Worm (Caenorhabditis elegans) whole organism, L2 larva: ENCODE results near the gene ZK546.5.
A peak's percentile ranks its signal among the peaks of the same experiment; 100 is the strongest.
"Not testable (repeated sequence)": the region's sequence is repeated elsewhere in the genome, so short reads cannot be mapped to it uniquely, and the experiment has no call there.

Experiments
- C34F6.9 ChIP-seq: fragments of 150-350 bp; optimal IDR thresholded peaks from 2 replicates; lab custom pipeline; 2014; ENCODE audit warnings: missing biosample characterization, missing genetic modification characterization
- F13H6.1 ChIP-seq: sonication (generic microtip); optimal IDR thresholded peaks from 2 replicates; lab custom pipeline; 2016; ENCODE audit warnings: missing genetic modification characterization, missing compliant biosample characterization
- Y55F3AM.14 ChIP-seq: fragments of 200-800 bp; sonication (Bioruptor generic); optimal IDR thresholded peaks from 2 replicates; lab custom pipeline; 2018; ENCODE audit warnings: mild to moderate bottlenecking, missing genetic modification characterization, missing compliant biosample characterization
- alr-1 ChIP-seq: fragments of 150-350 bp; optimal IDR thresholded peaks from 2 replicates; lab custom pipeline; 2014; ENCODE audit warnings: missing biosample characterization, missing genetic modification characterization
- aly-2 ChIP-seq: fragments of 150-350 bp; optimal IDR thresholded peaks from 2 replicates; lab custom pipeline; 2014; ENCODE audit warnings: missing biosample characterization, missing genetic modification characterization
- ama-1 ChIP-seq: fragments of 150-350 bp; optimal IDR thresholded peaks from 2 replicates; lab custom pipeline; 2018; ENCODE audit warnings: inconsistent platforms
- ceh-16 ChIP-seq: fragments of 150-350 bp; optimal IDR thresholded peaks from 2 replicates; lab custom pipeline; 2014; ENCODE audit warnings: missing biosample characterization, missing genetic modification characterization
- crh-2 ChIP-seq: sonication (generic microtip); optimal IDR thresholded peaks from 2 replicates; lab custom pipeline; 2017; ENCODE audit warnings: missing biosample characterization, missing genetic modification characterization
- elt-1 ChIP-seq: fragments of 150-350 bp; optimal IDR thresholded peaks from 2 replicates; lab custom pipeline; 2014; ENCODE audit warnings: missing biosample characterization, missing genetic modification characterization
- elt-3 ChIP-seq: sonication (generic microtip); optimal IDR thresholded peaks from 2 replicates; lab custom pipeline; 2017; ENCODE audit warnings: missing biosample characterization, missing genetic modification characterization
- fos-1 ChIP-seq: fragments of 150-350 bp; optimal IDR thresholded peaks from 2 replicates; lab custom pipeline; 2014; ENCODE audit warnings: missing biosample characterization, missing genetic modification characterization
- gmeb-1 ChIP-seq: fragments of 150-350 bp; optimal IDR thresholded peaks from 2 replicates; lab custom pipeline; 2014; ENCODE audit warnings: missing biosample characterization, missing genetic modification characterization
- lin-11 ChIP-seq: fragments of 150-350 bp; sonication (generic microtip); optimal IDR thresholded peaks from 2 replicates; lab custom pipeline; 2014; ENCODE audit warnings: missing biosample characterization, missing genetic modification characterization, inconsistent platforms, mixed read lengths
- lin-13 ChIP-seq: fragments of 150-350 bp; optimal IDR thresholded peaks from 2 replicates; lab custom pipeline; 2014; ENCODE audit warnings: missing biosample characterization, missing genetic modification reagents, missing genetic modification characterization
- lsy-2 ChIP-seq, 2 experiments: fragments of 150-350 bp in 1 of 2; sonication (generic microtip) in 1 of 2; optimal IDR thresholded peaks; 2 replicates each; lab custom pipeline; 2014 to 2017; ENCODE audit warnings: missing biosample characterization in 2 of 2, missing genetic modification characterization in 2 of 2
- mbf-1 ChIP-seq: sonication (generic microtip); optimal IDR thresholded peaks from 2 replicates; lab custom pipeline; 2017; ENCODE audit warnings: missing biosample characterization, missing genetic modification characterization
- mdl-1 ChIP-seq, 2 experiments: fragments of 150-350 bp in 1 of 2; sonication (generic microtip) in 1 of 2; optimal IDR thresholded peaks; 2 replicates each; lab custom pipeline; 2017; ENCODE audit warnings: missing biosample characterization in 2 of 2, missing genetic modification characterization in 2 of 2
- nhr-12 ChIP-seq: fragments of 150-350 bp; optimal IDR thresholded peaks from 2 replicates; lab custom pipeline; 2014; ENCODE audit warnings: missing biosample characterization, missing genetic modification characterization
- nhr-129 ChIP-seq: fragments of 150-350 bp; optimal IDR thresholded peaks from 2 replicates; lab custom pipeline; 2014; ENCODE audit warnings: missing biosample characterization, missing genetic modification characterization
- nhr-21 ChIP-seq: fragments of 150-350 bp; optimal IDR thresholded peaks from 2 replicates; lab custom pipeline; 2014; ENCODE audit warnings: missing biosample characterization, missing genetic modification characterization
- nhr-23 ChIP-seq: fragments of 150-350 bp; optimal IDR thresholded peaks from 2 replicates; lab custom pipeline; 2014; ENCODE audit warnings: missing biosample characterization, missing genetic modification reagents, missing genetic modification characterization
- nhr-25 ChIP-seq: fragments of 150-350 bp; sonication (generic microtip); optimal IDR thresholded peaks from 3 replicates; lab custom pipeline; 2014; ENCODE audit warnings: missing biosample characterization, missing genetic modification characterization
- nhr-77 ChIP-seq: fragments of 150-350 bp; optimal IDR thresholded peaks from 2 replicates; lab custom pipeline; 2014; ENCODE audit warnings: missing biosample characterization, missing genetic modification characterization
- skn-1 ChIP-seq: sonication (generic microtip); optimal IDR thresholded peaks from 2 replicates; lab custom pipeline; 2017; ENCODE audit warnings: missing biosample characterization, missing genetic modification characterization
- sma-3 ChIP-seq: sonication (generic microtip); optimal IDR thresholded peaks from 2 replicates; lab custom pipeline; 2016; ENCODE audit warnings: missing genetic modification reagents, missing genetic modification characterization, missing compliant biosample characterization
- sma-9 ChIP-seq, 2 experiments: fragments of 150-350 bp in 1 of 2; sonication (generic microtip) in 1 of 2; optimal IDR thresholded peaks; 2 replicates each; lab custom pipeline; 2014 to 2016; ENCODE audit warnings: missing genetic modification characterization in 2 of 2, mild to moderate bottlenecking in 1 of 2, missing biosample characterization in 1 of 2, missing compliant biosample characterization in 1 of 2, missing genetic modification reagents in 1 of 2, moderate library complexity in 1 of 2
- snpc-4 ChIP-seq: fragments of 150-350 bp; optimal IDR thresholded peaks from 2 replicates; lab custom pipeline; 2014; ENCODE audit warnings: missing biosample characterization, missing genetic modification characterization
- unc-39 ChIP-seq: fragments of 150-350 bp; optimal IDR thresholded peaks from 2 replicates; lab custom pipeline; 2014; ENCODE audit warnings: missing biosample characterization, missing genetic modification characterization
- unc-55 ChIP-seq: fragments of 150-350 bp; sonication (generic microtip); optimal IDR thresholded peaks from 3 replicates; lab custom pipeline; 2014; ENCODE audit warnings: missing biosample characterization, missing genetic modification reagents, missing genetic modification characterization
- unc-62 ChIP-seq: fragments of 150-350 bp; optimal IDR thresholded peaks from 2 replicates; lab custom pipeline; 2014; ENCODE audit warnings: missing biosample characterization, missing genetic modification reagents, missing genetic modification characterization
- zag-1 ChIP-seq: fragments of 150-350 bp; optimal IDR thresholded peaks from 2 replicates; lab custom pipeline; 2014; ENCODE audit warnings: missing biosample characterization, missing genetic modification characterization
- ztf-1 ChIP-seq: fragments of 200-800 bp; sonication (Bioruptor generic); conservative IDR thresholded peaks from 2 replicates; pipeline ENCODE4 v1.3.6; 2022; ENCODE audit warnings: missing genetic modification characterization, missing compliant biosample characterization
- ztf-11 ChIP-seq: sonication (generic microtip); optimal IDR thresholded peaks from 2 replicates; lab custom pipeline; 2017; ENCODE audit warnings: missing biosample characterization, missing genetic modification characterization
- ztf-4 ChIP-seq: fragments of 150-350 bp; optimal IDR thresholded peaks from 2 replicates; lab custom pipeline; 2014; ENCODE audit warnings: missing biosample characterization, missing genetic modification characterization

The ZK546.5 gene

DNA sequence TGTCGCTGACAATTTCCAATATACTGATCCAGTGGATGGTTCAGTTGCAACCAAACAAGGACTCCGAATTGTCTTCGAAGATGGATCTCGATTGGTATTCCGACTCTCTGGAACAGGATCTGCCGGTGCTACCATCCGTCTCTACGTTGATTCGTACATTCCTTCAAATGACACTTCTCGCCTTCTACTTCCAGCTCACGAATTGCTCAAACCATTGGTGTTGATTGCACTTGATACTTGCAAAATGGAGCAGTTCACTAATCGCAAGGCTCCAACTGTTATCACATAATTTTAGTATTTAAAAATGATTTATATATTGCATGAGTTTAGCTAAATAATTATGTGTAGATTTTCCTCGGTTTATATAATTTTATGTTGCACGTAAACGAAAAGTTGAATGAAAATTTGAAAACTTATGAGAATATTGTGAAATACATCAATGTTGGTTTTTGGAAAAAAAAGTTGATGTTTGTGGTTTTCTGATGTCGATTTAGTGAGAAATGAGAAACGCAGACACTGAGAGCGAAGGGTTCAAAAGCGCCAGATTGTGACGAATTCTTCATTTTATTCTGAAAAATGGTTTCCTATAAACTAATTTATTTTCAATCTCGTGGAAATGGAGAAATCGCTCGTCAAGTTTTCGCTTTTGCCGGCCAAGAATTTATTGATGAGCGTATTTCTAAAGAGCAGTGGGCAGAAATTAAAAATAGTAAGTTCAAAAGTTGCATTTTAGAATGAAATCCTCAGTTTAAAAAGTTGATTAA is 44.4 kb upstream of the ZK546.5 start, which contains the start of gene gst-9 (continued):
- TF ChIP-seq gmeb-1 (tag; lab: Kevin White, UChicago) (no peak), snpc-4 (no peak), alr-1 (tag; lab: Kevin White, UChicago) (no peak), unc-62 (GFP tag; lab: Kevin White, UChicago) (no peak), skn-1 (tag; lab: Kevin White, UChicago) (no peak), zag-1 (no peak), sma-9 (GFP tag; optimal IDR thresholded peaks at IDR 0.05; lab: Kevin White, UChicago) (peak; percentile 33), sma-9 (tag; optimal IDR thresholded peaks at IDR 0.05; lab: Kevin White, UChicago) (no peak), ama-1 (lab: Kevin White, UChicago) (peak; percentile 81), mdl-1 (tag; optimal IDR thresholded peaks at IDR 0.05; lab: Kevin White, UChicago) (no peak), sma-3 (GFP tag; lab: Kevin White, UChicago) (peak; percentile 23), nhr-12 (tag; lab: Kevin White, UChicago) (no peak), ceh-16 (tag; lab: Kevin White, UChicago) (no peak), nhr-21 (tag; lab: Kevin White, UChicago) (no peak), aly-2 (tag; lab: Kevin White, UChicago) (no peak), unc-39 (no peak), F13H6.1 (tag; lab: Kevin White, UChicago) (peak; percentile 25), elt-1 (tag; lab: Kevin White, UChicago) (no peak)

ce11 chrII:4892594-4892993 is 43.0 kb upstream of the ZK546.5 start, which contains the start of gene msp-33:
msp-33 (minus strand) TSS chrII:4892694.
- TF ChIP-seq ztf-1 (GFP tag; lab: Robert Waterston, UW) (no peak), skn-1 (tag; lab: Kevin White, UChicago) (no peak), nhr-23 (tag; lab: Kevin White, UChicago) (no peak), lin-11 (tag; lab: Kevin White, UChicago) (no peak), unc-39 (no peak), nhr-77 (tag; lab: Kevin White, UChicago) (no peak)

DNA sequence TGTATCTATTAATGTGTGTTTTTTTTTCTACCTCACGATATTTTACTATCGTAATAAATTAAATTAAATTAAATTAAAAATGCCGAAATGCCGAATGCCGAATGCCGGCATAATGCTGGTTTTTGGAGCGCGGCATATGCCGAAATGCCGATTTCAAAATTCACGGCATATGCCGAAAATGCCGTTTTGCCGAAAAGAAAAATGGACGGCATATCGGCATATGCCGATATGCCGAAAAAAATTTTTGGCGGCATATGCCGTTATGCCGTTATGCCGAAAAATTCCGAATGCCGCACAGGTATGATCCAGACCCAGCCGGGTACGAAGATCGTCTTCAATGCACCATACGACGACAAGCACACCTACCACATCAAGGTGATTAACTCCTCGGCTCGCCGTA is 37.1 kb upstream of the ZK546.5 start, which contains the start of gene msp-32:
Gene msp-32, plus strand, starts transcription at position 301 of the 400 bp plus-strand sequence.
- not testable (repeated sequence) for TF ChIP-seq lin-13; Y55F3AM.14 (GFP tag; lab: Kevin White, UChicago); mbf-1

DNA sequence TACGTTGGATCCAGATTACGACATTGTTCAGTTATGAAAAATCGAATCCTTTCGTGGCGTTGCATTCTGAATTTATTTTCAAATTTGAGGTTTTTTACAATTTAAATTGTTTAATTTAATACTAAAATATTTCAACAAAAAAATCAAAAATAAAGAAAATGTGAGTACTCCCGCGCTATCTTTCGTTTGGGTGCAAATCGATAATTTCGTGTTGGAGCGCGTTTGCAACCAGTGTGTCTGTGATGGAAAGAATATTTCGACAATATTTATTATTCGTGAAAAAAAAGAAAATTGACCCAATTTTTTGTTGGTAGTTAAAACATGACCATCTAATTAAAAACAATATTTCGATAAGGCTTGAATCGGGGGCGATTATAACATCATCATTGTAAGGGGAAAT is 33.6 kb upstream of the ZK546.5 start, which contains the start of gene R05F9.9:
Gene R05F9.9, minus strand, starts transcription at position 66 of the 400 bp plus-strand sequence.
- TF ChIP-seq crh-2 (tag; lab: Kevin White, UChicago) = peak; percentile 72
- peak in 1 of 2 experiments; percentile 74 for TF ChIP-seq lsy-2 (tag; optimal IDR thresholded peaks at IDR 0.05; lab: Kevin White, UChicago)
- no peak for TF ChIP-seq fos-1 (tag; lab: Kevin White, UChicago)
- TF ChIP-seq elt-3 = no peak
- TF ChIP-seq gmeb-1 (tag; lab: Kevin White, UChicago) = peak; percentile 15
- TF ChIP-seq skn-1 (tag; lab: Kevin White, UChicago) = no peak
- TF ChIP-seq lin-13 = peak; percentile 16
- peak; percentile 2 for TF ChIP-seq nhr-129 (tag; lab: Kevin White, UChicago)
- TF ChIP-seq unc-62 (GFP tag; lab: Kevin White, UChicago) = no peak
- TF ChIP-seq ama-1 (lab: Kevin White, UChicago) = peak; percentile 62
- TF ChIP-seq mbf-1 = no peak
- TF ChIP-seq ceh-16 (tag; lab: Kevin White, UChicago) = no peak
- peak; percentile 70 for TF ChIP-seq unc-55 (GFP tag; lab: Kevin White, UChicago)
- TF ChIP-seq C34F6.9 (tag; lab: Kevin White, UChicago) = peak; percentile 67
- TF ChIP-seq elt-1 (tag; lab: Kevin White, UChicago) = no peak
- TF ChIP-seq ztf-4 (tag; lab: Kevin White, UChicago) = peak; percentile 82
- TF ChIP-seq ztf-11 = no peak

DNA sequence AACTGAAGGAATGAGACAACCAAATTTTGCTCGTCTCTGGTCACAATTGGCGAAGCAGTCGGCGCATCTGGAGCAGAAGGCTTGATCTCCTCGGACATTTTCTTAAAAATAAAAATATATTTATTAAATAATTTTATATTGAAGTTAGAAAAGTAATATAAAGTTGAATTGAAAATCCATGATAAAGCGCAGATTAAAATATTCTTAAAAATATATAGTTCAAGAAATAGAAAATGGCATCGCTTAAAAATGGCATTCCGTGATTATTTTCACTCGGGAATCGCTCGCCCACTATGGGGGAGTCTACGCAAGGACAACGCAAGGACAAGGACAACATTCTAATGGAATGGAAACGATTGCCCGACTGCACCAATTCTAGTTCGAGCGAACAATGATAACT is 31.9 kb upstream of the ZK546.5 start, which contains the start of gene sgt-1:
Gene sgt-1, minus strand, starts transcription at position 101 of the 400 bp plus-strand sequence.
- TF ChIP-seq gmeb-1 (tag; lab: Kevin White, UChicago); nhr-25 (tag; lab: Kevin White, UChicago); unc-62 (GFP tag; lab: Kevin White, UChicago): not testable (repeated sequence)
- TF ChIP-seq, all 48 proteins: peak for 0; not testable (repeated sequence) for 48
